Worm (Caenorhabditis elegans) whole organism, mixed stage, embryonic: Measurements from ENCODE around the gene Y44A6D.6.

ENCODE experiments used
- M03D4.4 ChIP-seq: sonication (generic microtip); optimal IDR thresholded peaks from 2 replicates; lab custom pipeline; 2017; ENCODE audit warnings: mild to moderate bottlenecking, missing genetic modification characterization, missing compliant biosample characterization
- bed-3 ChIP-seq: fragments of 200-800 bp; sonication (Bioruptor generic); optimal IDR thresholded peaks from 3 replicates; lab custom pipeline; 2018; ENCODE audit warnings: mild to moderate bottlenecking, missing genetic modification characterization, moderate library complexity, missing compliant biosample characterization
- blmp-1 ChIP-seq: fragments of 150-350 bp; optimal IDR thresholded peaks from 2 replicates; lab custom pipeline; 2014; ENCODE audit warnings: missing biosample characterization, missing genetic modification characterization
- ceh-39 ChIP-seq: fragments of 150-350 bp; optimal IDR thresholded peaks from 2 replicates; lab custom pipeline; 2014; ENCODE audit warnings: missing biosample characterization, missing genetic modification characterization
- ceh-43 ChIP-seq: fragments of 200-800 bp; sonication (Bioruptor generic); optimal IDR thresholded peaks from 2 replicates; lab custom pipeline; 2018; ENCODE audit warnings: mild to moderate bottlenecking, missing genetic modification characterization, moderate library complexity, missing compliant biosample characterization
- ceh-83 ChIP-seq: fragments of 200-800 bp; sonication (Bioruptor generic); optimal IDR thresholded peaks from 2 replicates; lab custom pipeline; 2018; ENCODE audit warnings: mild to moderate bottlenecking, missing genetic modification characterization, missing compliant biosample characterization
- ces-1 ChIP-seq: fragments of 150-350 bp; optimal IDR thresholded peaks from 2 replicates; lab custom pipeline; 2014; ENCODE audit warnings: missing biosample characterization, missing genetic modification reagents, missing genetic modification characterization
- cnd-1 ChIP-seq: fragments of 200-800 bp; sonication (Bioruptor generic); optimal IDR thresholded peaks from 2 replicates; lab custom pipeline; 2018; ENCODE audit warnings: mild to moderate bottlenecking, missing genetic modification characterization, missing compliant biosample characterization
- drap-1 ChIP-seq: fragments of 200-800 bp; sonication (Bioruptor generic); optimal IDR thresholded peaks from 3 replicates; lab custom pipeline; 2018; ENCODE audit warnings: mild to moderate bottlenecking, missing genetic modification characterization, missing compliant biosample characterization
- elt-1 ChIP-seq: sonication (generic microtip); optimal IDR thresholded peaks from 2 replicates; lab custom pipeline; 2017; ENCODE audit warnings: missing genetic modification characterization, mild to moderate bottlenecking, missing compliant biosample characterization, antibody characterized with exemption, moderate library complexity, borderline replicate concordance; ENCODE audit not compliant: insufficient read depth
- elt-3 ChIP-seq: fragments of 150-350 bp; optimal IDR thresholded peaks from 2 replicates; lab custom pipeline; 2014; ENCODE audit warnings: missing biosample characterization, missing genetic modification characterization
- flh-1 ChIP-seq: fragments of 200-800 bp; sonication (Bioruptor generic); optimal IDR thresholded peaks from 2 replicates; lab custom pipeline; 2018; ENCODE audit warnings: mild to moderate bottlenecking, missing genetic modification characterization, moderate library complexity, missing compliant biosample characterization
- ham-2 ChIP-seq: fragments of 200-800 bp; sonication (Bioruptor generic); optimal IDR thresholded peaks from 2 replicates; lab custom pipeline; 2018; ENCODE audit warnings: mild to moderate bottlenecking, missing genetic modification characterization, missing compliant biosample characterization
- lin-13 ChIP-seq: fragments of 150-350 bp; optimal IDR thresholded peaks from 2 replicates; lab custom pipeline; 2014; ENCODE audit warnings: missing biosample characterization, missing genetic modification characterization
- lin-32 ChIP-seq: fragments of 200-800 bp; sonication (Bioruptor generic); optimal IDR thresholded peaks from 2 replicates; lab custom pipeline; 2018; ENCODE audit warnings: mild to moderate bottlenecking, missing genetic modification characterization, missing compliant biosample characterization
- lsy-2 ChIP-seq: fragments of 150-350 bp; optimal IDR thresholded peaks from 2 replicates; lab custom pipeline; 2014; ENCODE audit warnings: missing biosample characterization, missing genetic modification characterization
- mab-5 ChIP-seq: fragments of 150-350 bp; optimal IDR thresholded peaks from 2 replicates; lab custom pipeline; 2014; ENCODE audit warnings: missing biosample characterization, missing genetic modification characterization
- mep-1 ChIP-seq: fragments of 150-350 bp; optimal IDR thresholded peaks from 2 replicates; lab custom pipeline; 2017; ENCODE audit warnings: missing biosample characterization, missing genetic modification reagents, missing genetic modification characterization, inconsistent platforms
- mls-2 ChIP-seq: sonication (generic microtip); optimal IDR thresholded peaks from 2 replicates; lab custom pipeline; 2016; ENCODE audit warnings: mild to moderate bottlenecking, missing genetic modification characterization, moderate library complexity, missing compliant biosample characterization
- nhr-12 ChIP-seq: fragments of 150-350 bp; optimal IDR thresholded peaks from 2 replicates; lab custom pipeline; 2014; ENCODE audit warnings: missing biosample characterization, missing genetic modification characterization
- nhr-2 ChIP-seq: fragments of 150-350 bp; optimal IDR thresholded peaks from 2 replicates; lab custom pipeline; 2014; ENCODE audit warnings: missing biosample characterization, missing genetic modification characterization
- nhr-237 ChIP-seq: fragments of 150-350 bp; optimal IDR thresholded peaks from 2 replicates; lab custom pipeline; 2014; ENCODE audit warnings: missing biosample characterization, missing genetic modification characterization
- nhr-28 ChIP-seq: fragments of 150-350 bp; optimal IDR thresholded peaks from 2 replicates; lab custom pipeline; 2014; ENCODE audit warnings: missing biosample characterization, missing genetic modification characterization
- nhr-76 ChIP-seq: sonication (generic microtip); optimal IDR thresholded peaks from 2 replicates; lab custom pipeline; 2017; ENCODE audit warnings: missing biosample characterization, missing genetic modification characterization
- pha-4 ChIP-seq: fragments of 150-350 bp; optimal IDR thresholded peaks from 2 replicates; lab custom pipeline; 2018; ENCODE audit warnings: missing biosample characterization, missing genetic modification reagents, missing genetic modification characterization
- sem-2 ChIP-seq: fragments of 200-800 bp; sonication (Bioruptor generic); optimal IDR thresholded peaks from 2 replicates; lab custom pipeline; 2018; ENCODE audit warnings: mild to moderate bottlenecking, missing genetic modification characterization, missing compliant biosample characterization
- snpc-4 ChIP-seq: fragments of 150-350 bp; optimal IDR thresholded peaks from 2 replicates; lab custom pipeline; 2014; ENCODE audit warnings: missing biosample characterization, missing genetic modification characterization
- sptf-1 ChIP-seq: sonication (generic microtip); optimal IDR thresholded peaks from 2 replicates; lab custom pipeline; 2017; ENCODE audit warnings: mild to moderate bottlenecking, missing genetic modification characterization, moderate library complexity, missing compliant biosample characterization
- tbx-8 ChIP-seq: fragments of 200-800 bp; sonication (Bioruptor generic); optimal IDR thresholded peaks from 2 replicates; lab custom pipeline; 2018; ENCODE audit warnings: mild to moderate bottlenecking, missing genetic modification characterization, moderate library complexity, missing compliant biosample characterization
- unc-120 ChIP-seq: sonication (generic microtip); optimal IDR thresholded peaks from 2 replicates; lab custom pipeline; 2017; ENCODE audit warnings: missing genetic modification characterization, missing compliant biosample characterization; ENCODE audit not compliant: poor library complexity, severe bottlenecking
- unc-39 ChIP-seq: fragments of 150-350 bp; optimal IDR thresholded peaks from 2 replicates; lab custom pipeline; 2014; ENCODE audit warnings: missing biosample characterization, missing genetic modification characterization
- unc-62 ChIP-seq: fragments of 150-350 bp; optimal IDR thresholded peaks from 2 replicates; lab custom pipeline; 2014; ENCODE audit warnings: missing biosample characterization, missing genetic modification reagents, missing genetic modification characterization
- ztf-11 ChIP-seq: fragments of 150-350 bp; optimal IDR thresholded peaks from 2 replicates; lab custom pipeline; 2014; ENCODE audit warnings: missing biosample characterization, missing genetic modification characterization

Gene Y44A6D.6

ce11 chrV:20807038-20807437, at the start of gene Y44A6D.6:
Y44A6D.6 (plus strand) TSS chrV:20807338.
- TF ChIP-seq unc-120 (tag; lab: Kevin White, UChicago) (no peak), elt-3 (tag; lab: Kevin White, UChicago) (no peak), ztf-11 (tag; lab: Kevin White, UChicago) (no peak), ces-1 (GFP tag; lab: Kevin White, UChicago) (no peak), nhr-76 (tag; lab: Kevin White, UChicago) (no peak), ceh-39 (tag; lab: Kevin White, UChicago) (no peak), sem-2 (GFP tag; lab: Kevin White, UChicago) (no peak), mab-5 (tag; lab: Kevin White, UChicago) (no peak), unc-39 (tag; lab: Kevin White, UChicago) (no peak), tbx-8 (GFP tag; lab: Kevin White, UChicago) (no peak), ceh-83 (no peak), M03D4.4 (tag; lab: Kevin White, UChicago) (no peak), sptf-1 (tag; lab: Kevin White, UChicago) (no peak), pha-4 (tag; lab: Kevin White, UChicago) (no peak)

- TF ChIP-seq blmp-1 (tag; lab: Kevin White, UChicago) (no peak), nhr-28 (tag; lab: Kevin White, UChicago) (no peak), elt-3 (tag; lab: Kevin White, UChicago) (no peak), unc-120 (tag; lab: Kevin White, UChicago) (no peak), sem-2 (GFP tag; lab: Kevin White, UChicago) (no peak), nhr-12 (tag; lab: Kevin White, UChicago) (no peak), M03D4.4 (tag; lab: Kevin White, UChicago) (no peak), bed-3 (no peak), mls-2 (tag; lab: Kevin White, UChicago) (no peak), mep-1 (tag; lab: Kevin White, UChicago) (no peak), ceh-83 (no peak), drap-1 (no peak), nhr-76 (tag; lab: Kevin White, UChicago) (no peak), ceh-39 (tag; lab: Kevin White, UChicago) (no peak), tbx-8 (GFP tag; lab: Kevin White, UChicago) (no peak), lin-32 (no peak), snpc-4 (no peak), pha-4 (tag; lab: Kevin White, UChicago) (no peak), ham-2 (GFP tag; lab: Kevin White, UChicago) (no peak), unc-62 (GFP tag; lab: Kevin White, UChicago) (no peak)
Observed at ce11 chrV:20758106-20758505, 49.0 kb upstream of the Y44A6D.6 start.

- TF ChIP-seq mls-2 (tag; lab: Kevin White, UChicago) (no peak), unc-120 (tag; lab: Kevin White, UChicago) (peak; percentile 28), bed-3 (no peak), nhr-237 (tag; lab: Kevin White, UChicago) (peak; percentile 34)
Observed at ce11 chrV:20761758-20762157, 45.4 kb upstream of the Y44A6D.6 start.

- TF ChIP-seq ceh-83, result no peak
- no peak for TF ChIP-seq ceh-43 (GFP tag; lab: Kevin White, UChicago)
- TF ChIP-seq tbx-8 (GFP tag; lab: Kevin White, UChicago), result no peak
- TF ChIP-seq lsy-2 (tag; lab: Kevin White, UChicago), result no peak
- TF ChIP-seq ztf-11 (tag; lab: Kevin White, UChicago), result no peak
- TF ChIP-seq lin-13, result no peak
- no peak for TF ChIP-seq unc-62 (GFP tag; lab: Kevin White, UChicago)
- TF ChIP-seq lin-32, result no peak
- no peak for TF ChIP-seq nhr-28 (tag; lab: Kevin White, UChicago)
- no peak for TF ChIP-seq cnd-1 (tag; lab: Kevin White, UChicago)
- TF ChIP-seq M03D4.4 (tag; lab: Kevin White, UChicago), result no peak
- no peak for TF ChIP-seq elt-1 (tag; lab: Kevin White, UChicago)
- TF ChIP-seq nhr-76 (tag; lab: Kevin White, UChicago), result no peak
- TF ChIP-seq, all 35 proteins: peak for 0
Observed at ce11 chrV:20763192-20763591, 43.9 kb upstream of the Y44A6D.6 start.

ce11 chrV:20770061-20770460, 37.1 kb upstream of the Y44A6D.6 start, which contains the start of gene elp-1:
elp-1 (minus strand) TSS chrV:20770161.
- TF ChIP-seq ceh-43 (GFP tag; lab: Kevin White, UChicago) (no peak), tbx-8 (GFP tag; lab: Kevin White, UChicago) (no peak), ces-1 (GFP tag; lab: Kevin White, UChicago) (no peak), elt-3 (tag; lab: Kevin White, UChicago) (no peak), ceh-39 (tag; lab: Kevin White, UChicago) (no peak), sem-2 (GFP tag; lab: Kevin White, UChicago) (no peak), flh-1 (GFP tag; lab: Kevin White, UChicago) (no peak), drap-1 (no peak), M03D4.4 (tag; lab: Kevin White, UChicago) (no peak), nhr-28 (tag; lab: Kevin White, UChicago) (no peak), blmp-1 (tag; lab: Kevin White, UChicago) (no peak), ztf-11 (tag; lab: Kevin White, UChicago) (no peak), pha-4 (tag; lab: Kevin White, UChicago) (no peak), nhr-2 (tag; lab: Kevin White, UChicago) (no peak), ham-2 (GFP tag; lab: Kevin White, UChicago) (no peak), nhr-12 (tag; lab: Kevin White, UChicago) (no peak), cnd-1 (tag; lab: Kevin White, UChicago) (no peak), nhr-76 (tag; lab: Kevin White, UChicago) (no peak)
